Worm (Caenorhabditis elegans) whole organism, mixed stage, embryonic: Measurements from ENCODE around the gene tag-131.

Experiments
- M03D4.4 ChIP-seq: sonication (generic microtip); optimal IDR thresholded peaks from 2 replicates; lab custom pipeline; 2017; ENCODE audit warnings: mild to moderate bottlenecking, missing genetic modification characterization, missing compliant biosample characterization
- ceh-39 ChIP-seq: fragments of 150-350 bp; optimal IDR thresholded peaks from 2 replicates; lab custom pipeline; 2014; ENCODE audit warnings: missing biosample characterization, missing genetic modification characterization
- elt-1 ChIP-seq: sonication (generic microtip); optimal IDR thresholded peaks from 2 replicates; lab custom pipeline; 2017; ENCODE audit warnings: missing genetic modification characterization, mild to moderate bottlenecking, missing compliant biosample characterization, antibody characterized with exemption, moderate library complexity, borderline replicate concordance; ENCODE audit not compliant: insufficient read depth
- elt-3 ChIP-seq: fragments of 150-350 bp; optimal IDR thresholded peaks from 2 replicates; lab custom pipeline; 2014; ENCODE audit warnings: missing biosample characterization, missing genetic modification characterization
- lin-13 ChIP-seq: fragments of 150-350 bp; optimal IDR thresholded peaks from 2 replicates; lab custom pipeline; 2014; ENCODE audit warnings: missing biosample characterization, missing genetic modification characterization
- mab-5 ChIP-seq: fragments of 150-350 bp; optimal IDR thresholded peaks from 2 replicates; lab custom pipeline; 2014; ENCODE audit warnings: missing biosample characterization, missing genetic modification characterization
- mep-1 ChIP-seq: fragments of 150-350 bp; optimal IDR thresholded peaks from 2 replicates; lab custom pipeline; 2017; ENCODE audit warnings: missing biosample characterization, missing genetic modification reagents, missing genetic modification characterization, inconsistent platforms
- nhr-12 ChIP-seq: fragments of 150-350 bp; optimal IDR thresholded peaks from 2 replicates; lab custom pipeline; 2014; ENCODE audit warnings: missing biosample characterization, missing genetic modification characterization
- nhr-28 ChIP-seq: fragments of 150-350 bp; optimal IDR thresholded peaks from 2 replicates; lab custom pipeline; 2014; ENCODE audit warnings: missing biosample characterization, missing genetic modification characterization
- nhr-76 ChIP-seq: sonication (generic microtip); optimal IDR thresholded peaks from 2 replicates; lab custom pipeline; 2017; ENCODE audit warnings: missing biosample characterization, missing genetic modification characterization
- pha-4 ChIP-seq: fragments of 150-350 bp; optimal IDR thresholded peaks from 2 replicates; lab custom pipeline; 2018; ENCODE audit warnings: missing biosample characterization, missing genetic modification reagents, missing genetic modification characterization
- snpc-4 ChIP-seq: fragments of 150-350 bp; optimal IDR thresholded peaks from 2 replicates; lab custom pipeline; 2014; ENCODE audit warnings: missing biosample characterization, missing genetic modification characterization
- unc-39 ChIP-seq: fragments of 150-350 bp; optimal IDR thresholded peaks from 2 replicates; lab custom pipeline; 2014; ENCODE audit warnings: missing biosample characterization, missing genetic modification characterization
- ztf-11 ChIP-seq: fragments of 150-350 bp; optimal IDR thresholded peaks from 2 replicates; lab custom pipeline; 2014; ENCODE audit warnings: missing biosample characterization, missing genetic modification characterization

DNA sequence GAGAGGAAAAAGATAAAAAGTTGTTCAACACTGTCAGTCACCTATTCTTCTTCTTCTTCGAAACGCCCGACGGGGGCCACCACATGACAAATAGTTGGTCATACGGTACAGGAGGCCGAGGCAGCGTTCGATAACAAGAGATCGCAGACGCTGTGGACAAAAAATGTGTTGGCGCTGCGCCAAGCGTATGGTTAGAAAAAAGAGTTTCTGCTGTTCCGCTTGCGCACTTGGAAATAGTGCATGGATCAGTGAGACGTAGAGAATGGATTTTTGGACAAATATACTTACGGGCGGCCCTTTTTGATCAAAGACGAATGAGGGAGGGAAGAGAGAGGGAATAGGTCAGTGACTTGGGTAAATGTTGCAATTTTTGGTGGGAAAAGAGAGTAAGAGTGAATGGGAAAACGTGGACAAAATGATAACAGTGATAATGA lies 32.8 kb upstream of the tag-131 start:
- TF ChIP-seq nhr-12 (tag; lab: Kevin White, UChicago) (no peak), mep-1 (tag; lab: Kevin White, UChicago) (no peak), pha-4 (no peak), elt-1 (tag; lab: Kevin White, UChicago) (no peak), snpc-4 (tag; lab: Kevin White, UChicago) (no peak), unc-39 (tag; lab: Kevin White, UChicago) (no peak), elt-3 (tag; lab: Kevin White, UChicago) (no peak), nhr-76 (no peak), nhr-28 (tag; lab: Kevin White, UChicago) (no peak), M03D4.4 (tag; lab: Kevin White, UChicago) (no peak), ztf-11 (no peak), ceh-39 (tag; lab: Kevin White, UChicago) (no peak), lin-13 (tag; lab: Kevin White, UChicago) (no peak), mab-5 (no peak)
